Worm (Caenorhabditis elegans): ENCODE measurements around the gene F07E5.13.

ce11 chrII:2112948-2113347 lies 49.1 kb upstream of the F07E5.13 start, which contains the start of gene R52.6:
- TF ChIP-seq unc-62 (GFP tag; optimal IDR thresholded peaks at IDR 0.05) = no peak
- no peak for TF ChIP-seq lin-13 (tag; optimal IDR thresholded peaks at IDR 0.05)
- no peak for TF ChIP-seq mab-5 (tag; optimal IDR thresholded peaks at IDR 0.05)
- TF ChIP-seq sem-2 (GFP tag; optimal IDR thresholded peaks at IDR 0.05) = no peak
- no peak for TF ChIP-seq nhr-237 (tag; optimal IDR thresholded peaks at IDR 0.05)
- TF ChIP-seq cnd-1 (tag; optimal IDR thresholded peaks at IDR 0.05) = no peak
- no peak for TF ChIP-seq nhr-28 (tag; optimal IDR thresholded peaks at IDR 0.05)
- no peak for TF ChIP-seq nhr-76 (tag; optimal IDR thresholded peaks at IDR 0.05)
- TF ChIP-seq ceh-83 (GFP tag; optimal IDR thresholded peaks at IDR 0.05) = no peak
